Worm (Caenorhabditis elegans) whole organism, late embryonic: ENCODE measurements around the gene arrd-28.
A peak's percentile ranks its signal among the peaks of the same experiment; 100 is the strongest.

ENCODE experiments used
- C08G9.2 ChIP-seq: sonication (generic microtip); optimal IDR thresholded peaks from 2 replicates; lab custom pipeline; 2016; ENCODE audit warnings: mild to moderate bottlenecking, missing genetic modification characterization, moderate library complexity, missing compliant biosample characterization
- C38D4.7 ChIP-seq: fragments of 200-800 bp; sonication (Bioruptor generic); optimal IDR thresholded peaks from 2 replicates; lab custom pipeline; 2018; ENCODE audit warnings: mild to moderate bottlenecking, missing genetic modification characterization, moderate library complexity, missing compliant biosample characterization
- F13H6.1 ChIP-seq: sonication (generic microtip); optimal IDR thresholded peaks from 2 replicates; lab custom pipeline; 2016; ENCODE audit warnings: missing genetic modification characterization, missing compliant biosample characterization
- K02D7.2 ChIP-seq: sonication (generic microtip); optimal IDR thresholded peaks from 2 replicates; lab custom pipeline; 2017; ENCODE audit warnings: mild to moderate bottlenecking, missing genetic modification characterization, missing compliant biosample characterization
- K09A11.1 ChIP-seq: sonication (generic microtip); optimal IDR thresholded peaks from 2 replicates; lab custom pipeline; 2017; ENCODE audit warnings: antibody characterized with exemption, mild to moderate bottlenecking, missing genetic modification characterization, missing compliant biosample characterization; ENCODE audit not compliant: insufficient read depth
- ama-1 ChIP-seq: fragments of 150-350 bp; optimal IDR thresholded peaks from 2 replicates; lab custom pipeline; 2014
- ceh-18 ChIP-seq: sonication (generic microtip); optimal IDR thresholded peaks from 2 replicates; lab custom pipeline; 2016; ENCODE audit warnings: missing genetic modification characterization, missing compliant biosample characterization
- ceh-19 ChIP-seq: fragments of 200-800 bp; sonication (Bioruptor generic); optimal IDR thresholded peaks from 2 replicates; lab custom pipeline; 2018; ENCODE audit warnings: mild to moderate bottlenecking, missing genetic modification characterization, missing compliant biosample characterization
- ceh-2 ChIP-seq: sonication (generic microtip); optimal IDR thresholded peaks from 2 replicates; lab custom pipeline; 2016; ENCODE audit warnings: missing genotype, missing genetic modification characterization, missing compliant biosample characterization
- ceh-24 ChIP-seq: sonication (generic microtip); optimal IDR thresholded peaks from 2 replicates; lab custom pipeline; 2016; ENCODE audit warnings: mild to moderate bottlenecking, missing genetic modification characterization, missing compliant biosample characterization
- ceh-30 ChIP-seq: fragments of 150-350 bp; optimal IDR thresholded peaks from 2 replicates; lab custom pipeline; 2014; ENCODE audit warnings: missing biosample characterization, missing genetic modification characterization
- ceh-34 ChIP-seq: sonication (generic microtip); optimal IDR thresholded peaks from 2 replicates; lab custom pipeline; 2016; ENCODE audit warnings: mild to moderate bottlenecking, missing genetic modification characterization, missing compliant biosample characterization
- ceh-45 ChIP-seq: fragments of 200-800 bp; sonication (Bioruptor generic); IDR thresholded peaks from 2 replicates; pipeline ENCODE4 v1.3.6; 2022; ENCODE audit warnings: missing genetic modification reagents, missing genetic modification characterization, missing compliant biosample characterization
- ceh-48 ChIP-seq: sonication (generic microtip); optimal IDR thresholded peaks from 2 replicates; lab custom pipeline; 2016; ENCODE audit warnings: missing genetic modification characterization, inconsistent platforms, missing compliant biosample characterization
- ceh-9 ChIP-seq: sonication (generic microtip); optimal IDR thresholded peaks from 2 replicates; lab custom pipeline; 2016; ENCODE audit warnings: mild to moderate bottlenecking, missing genetic modification characterization, inconsistent platforms, missing compliant biosample characterization
- che-1 ChIP-seq: sonication (generic microtip); optimal IDR thresholded peaks from 2 replicates; lab custom pipeline; 2016; ENCODE audit warnings: mild to moderate bottlenecking, missing genetic modification characterization, missing compliant biosample characterization
- dmd-4 ChIP-seq: sonication (generic microtip); optimal IDR thresholded peaks from 2 replicates; lab custom pipeline; 2016; ENCODE audit warnings: borderline replicate concordance, missing genetic modification characterization, missing compliant biosample characterization
- dve-1 ChIP-seq: sonication (generic microtip); optimal IDR thresholded peaks from 2 replicates; lab custom pipeline; 2017; ENCODE audit warnings: antibody characterized with exemption, mild to moderate bottlenecking, missing genetic modification characterization, missing compliant biosample characterization
- elt-4 ChIP-seq: sonication (generic microtip); optimal IDR thresholded peaks from 2 replicates; lab custom pipeline; 2016; ENCODE audit warnings: missing genetic modification characterization, missing compliant biosample characterization
- ets-4 ChIP-seq: sonication (generic microtip); optimal IDR thresholded peaks from 2 replicates; lab custom pipeline; 2016; ENCODE audit warnings: missing genetic modification characterization, missing compliant biosample characterization
- eyg-1 ChIP-seq: sonication (generic microtip); optimal IDR thresholded peaks from 2 replicates; lab custom pipeline; 2016; ENCODE audit warnings: missing genotype, missing genetic modification characterization, missing compliant biosample characterization
- fkh-10 ChIP-seq: fragments of 150-350 bp; optimal IDR thresholded peaks from 2 replicates; lab custom pipeline; 2014; ENCODE audit warnings: missing biosample characterization, missing genetic modification reagents, missing genetic modification characterization
- fkh-6 ChIP-seq: sonication (generic microtip); optimal IDR thresholded peaks from 2 replicates; lab custom pipeline; 2016; ENCODE audit warnings: missing genetic modification characterization, missing compliant biosample characterization
- hlh-13 ChIP-seq: fragments of 200-800 bp; sonication (Bioruptor generic); optimal IDR thresholded peaks from 2 replicates; lab custom pipeline; 2018; ENCODE audit warnings: mild to moderate bottlenecking, missing genetic modification characterization, missing compliant biosample characterization
- hlh-30 ChIP-seq: sonication (generic microtip); optimal IDR thresholded peaks from 2 replicates; lab custom pipeline; 2017; ENCODE audit warnings: antibody characterized with exemption, missing genetic modification characterization, missing compliant biosample characterization; ENCODE audit not compliant: insufficient read depth
- hlh-6 ChIP-seq: sonication (generic microtip); optimal IDR thresholded peaks from 2 replicates; lab custom pipeline; 2016; ENCODE audit warnings: missing genotype, missing genetic modification characterization, missing compliant biosample characterization
- hlh-8 ChIP-seq: sonication (generic microtip); optimal IDR thresholded peaks from 2 replicates; lab custom pipeline; 2016; ENCODE audit warnings: missing genotype, missing genetic modification characterization, missing compliant biosample characterization
- lin-11 ChIP-seq: fragments of 200-800 bp; sonication (Bioruptor generic); optimal IDR thresholded peaks from 2 replicates; lab custom pipeline; 2018; ENCODE audit warnings: mild to moderate bottlenecking, missing genetic modification characterization, missing compliant biosample characterization
- mec-3 ChIP-seq: sonication (generic microtip); optimal IDR thresholded peaks from 2 replicates; lab custom pipeline; 2016; ENCODE audit warnings: borderline replicate concordance, missing genetic modification characterization, missing compliant biosample characterization
- nfya-1 ChIP-seq: sonication (generic microtip); optimal IDR thresholded peaks from 2 replicates; lab custom pipeline; 2017; ENCODE audit warnings: missing genetic modification characterization, mild to moderate bottlenecking, missing compliant biosample characterization, antibody characterized with exemption, moderate library complexity
- nhr-232 ChIP-seq: sonication (generic microtip); optimal IDR thresholded peaks from 2 replicates; lab custom pipeline; 2016; ENCODE audit warnings: missing genetic modification characterization, missing compliant biosample characterization
- npax-4 ChIP-seq: sonication (generic microtip); optimal IDR thresholded peaks from 2 replicates; lab custom pipeline; 2016; ENCODE audit warnings: missing genetic modification characterization, missing compliant biosample characterization
- odd-2 ChIP-seq: sonication (generic microtip); optimal IDR thresholded peaks from 2 replicates; lab custom pipeline; 2017; ENCODE audit warnings: antibody characterized with exemption, mild to moderate bottlenecking, missing genetic modification characterization, missing compliant biosample characterization
- pag-3 ChIP-seq: sonication (generic microtip); optimal IDR thresholded peaks from 2 replicates; lab custom pipeline; 2016; ENCODE audit warnings: missing compliant biosample characterization, missing genetic modification characterization, borderline replicate concordance
- pat-9 ChIP-seq: fragments of 200-800 bp; sonication (Bioruptor generic); optimal IDR thresholded peaks from 2 replicates; lab custom pipeline; 2018; ENCODE audit warnings: mild to moderate bottlenecking, missing genetic modification characterization, moderate library complexity, missing compliant biosample characterization
- pha-2 ChIP-seq: sonication (generic microtip); optimal IDR thresholded peaks from 2 replicates; lab custom pipeline; 2017; ENCODE audit warnings: mild to moderate bottlenecking, missing genetic modification characterization, missing compliant biosample characterization
- pha-4 ChIP-seq: fragments of 150-350 bp; optimal IDR thresholded peaks from 2 replicates; lab custom pipeline; 2018; ENCODE audit warnings: missing biosample characterization, missing genetic modification reagents, missing genetic modification characterization
- pqm-1 ChIP-seq: sonication (generic microtip); optimal IDR thresholded peaks from 2 replicates; lab custom pipeline; 2016; ENCODE audit warnings: missing genetic modification characterization, missing compliant biosample characterization
- pros-1 ChIP-seq: fragments of 150-350 bp; optimal IDR thresholded peaks from 2 replicates; lab custom pipeline; 2014; ENCODE audit warnings: missing biosample characterization, missing genetic modification reagents, missing genetic modification characterization
- rnt-1 ChIP-seq: sonication (generic microtip); optimal IDR thresholded peaks from 2 replicates; lab custom pipeline; 2016; ENCODE audit warnings: missing genetic modification characterization, missing compliant biosample characterization
- sox-2 ChIP-seq: fragments of 200-800 bp; sonication (Bioruptor generic); IDR thresholded peaks from 2 replicates; pipeline ENCODE4 v1.3.6; 2022; ENCODE audit warnings: missing genetic modification reagents, missing genetic modification characterization, missing compliant biosample characterization
- sox-4 ChIP-seq: sonication (generic microtip); optimal IDR thresholded peaks from 2 replicates; lab custom pipeline; 2017; ENCODE audit warnings: mild to moderate bottlenecking, missing genetic modification characterization, inconsistent platforms, missing compliant biosample characterization
- syd-9 ChIP-seq: sonication (generic microtip); optimal IDR thresholded peaks from 2 replicates; lab custom pipeline; 2016; ENCODE audit warnings: mild to moderate bottlenecking, missing genetic modification characterization, moderate library complexity, missing compliant biosample characterization
- tbx-7 ChIP-seq: sonication (generic microtip); optimal IDR thresholded peaks from 2 replicates; lab custom pipeline; 2016; ENCODE audit warnings: missing genotype, missing genetic modification characterization, missing compliant biosample characterization
- ttx-3 ChIP-seq: sonication (generic microtip); optimal IDR thresholded peaks from 2 replicates; lab custom pipeline; 2016; ENCODE audit warnings: missing genetic modification reagents, missing genetic modification characterization, missing compliant biosample characterization
- unc-3 ChIP-seq, 2 experiments: fragments of 200-800 bp in 1 of 2; sonication (Bioruptor generic) in 1 of 2; sonication (generic microtip) in 1 of 2; conservative IDR thresholded peaks in 1 of 2; optimal IDR thresholded peaks in 1 of 2; 2 replicates each; pipeline versions ENCODE4 v1.3.6 to Lab custom; 2016 to 2022; ENCODE audit warnings: missing compliant biosample characterization in 2 of 2, missing genetic modification characterization in 2 of 2, missing genetic modification reagents in 1 of 2
- unc-42 ChIP-seq: sonication (generic microtip); optimal IDR thresholded peaks from 2 replicates; lab custom pipeline; 2016; ENCODE audit warnings: missing genotype, missing genetic modification characterization, missing compliant biosample characterization
- unc-86 ChIP-seq: sonication (generic microtip); optimal IDR thresholded peaks from 2 replicates; lab custom pipeline; 2016; ENCODE audit warnings: missing genetic modification characterization, missing compliant biosample characterization
- ztf-16 ChIP-seq: sonication (generic microtip); optimal IDR thresholded peaks from 2 replicates; lab custom pipeline; 2017; ENCODE audit warnings: missing genetic modification characterization, missing compliant biosample characterization

Gene arrd-28

DNA sequence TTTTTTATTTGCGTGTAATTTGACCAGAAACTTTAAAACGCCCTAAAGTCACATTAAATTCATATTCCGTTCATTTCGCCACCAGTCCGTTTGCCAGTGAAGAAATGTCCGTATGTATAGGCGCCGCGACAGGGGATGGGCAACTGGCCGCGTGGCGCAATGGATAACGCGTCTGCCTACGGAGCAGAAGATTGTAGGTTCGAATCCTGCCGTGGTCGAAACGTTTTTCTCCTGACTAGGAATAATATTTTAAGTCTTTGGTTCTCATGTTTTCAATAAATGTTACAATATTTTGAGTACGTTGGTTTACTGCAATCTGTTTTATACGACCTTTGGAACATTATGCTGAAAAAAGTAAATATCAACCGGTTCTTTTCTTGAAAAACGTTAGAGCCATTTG is 38.8 kb upstream of the arrd-28 start (continued):
- TF ChIP-seq ceh-45 (GFP tag; lab: Robert Waterston, UW), result 0 out of 2 replicates have a peak, but pooled peaks have one; percentile 49
- no peak for TF ChIP-seq ceh-30 (tag; lab: Kevin White, UChicago)
- TF ChIP-seq ceh-19 (GFP tag; lab: Kevin White, UChicago), result peak; percentile 8
- peak; percentile 41 for TF ChIP-seq syd-9 (tag; lab: Kevin White, UChicago)
- 0 out of 2 replicates have a peak, but pooled peaks have one; percentile 25 for TF ChIP-seq unc-3 (GFP tag; conservative IDR thresholded peaks at IDR 0.05; lab: Robert Waterston, UW)
- TF ChIP-seq unc-3 (tag; optimal IDR thresholded peaks at IDR 0.05; lab: Kevin White, UChicago), result no peak
- no peak for TF ChIP-seq ceh-48 (tag; lab: Kevin White, UChicago)
- TF ChIP-seq mec-3, result no peak
- peak; percentile 1 for TF ChIP-seq hlh-13 (GFP tag; lab: Kevin White, UChicago)
- no peak for TF ChIP-seq elt-4 (tag; lab: Kevin White, UChicago)
- TF ChIP-seq sox-2, result no peak
- no peak for TF ChIP-seq odd-2 (tag; lab: Kevin White, UChicago)
- no peak for TF ChIP-seq K02D7.2
- TF ChIP-seq ama-1, result no peak
- no peak for TF ChIP-seq ceh-2 (tag; lab: Kevin White, UChicago)
- TF ChIP-seq hlh-8, result no peak
- peak; percentile 22 for TF ChIP-seq F13H6.1 (tag; lab: Kevin White, UChicago)
- no peak for TF ChIP-seq ceh-34 (tag; lab: Kevin White, UChicago)
- no peak for TF ChIP-seq ztf-16 (tag; lab: Kevin White, UChicago)
- TF ChIP-seq che-1 (tag; lab: Kevin White, UChicago), result peak; percentile 54
- peak; percentile 49 for TF ChIP-seq ceh-18 (tag; lab: Kevin White, UChicago)
- peak; percentile 53 for TF ChIP-seq sox-4 (tag; lab: Kevin White, UChicago)
- TF ChIP-seq pros-1 (tag; lab: Kevin White, UChicago), result no peak
- TF ChIP-seq npax-4 (tag; lab: Kevin White, UChicago), result no peak
- TF ChIP-seq pha-2, result no peak
- TF ChIP-seq ceh-24, result no peak
- no peak for TF ChIP-seq pag-3 (tag; lab: Kevin White, UChicago)
- TF ChIP-seq pqm-1 (tag; lab: Kevin White, UChicago), result peak; percentile 46
- TF ChIP-seq pat-9, result peak; percentile 53
- TF ChIP-seq fkh-6, result no peak

DNA sequence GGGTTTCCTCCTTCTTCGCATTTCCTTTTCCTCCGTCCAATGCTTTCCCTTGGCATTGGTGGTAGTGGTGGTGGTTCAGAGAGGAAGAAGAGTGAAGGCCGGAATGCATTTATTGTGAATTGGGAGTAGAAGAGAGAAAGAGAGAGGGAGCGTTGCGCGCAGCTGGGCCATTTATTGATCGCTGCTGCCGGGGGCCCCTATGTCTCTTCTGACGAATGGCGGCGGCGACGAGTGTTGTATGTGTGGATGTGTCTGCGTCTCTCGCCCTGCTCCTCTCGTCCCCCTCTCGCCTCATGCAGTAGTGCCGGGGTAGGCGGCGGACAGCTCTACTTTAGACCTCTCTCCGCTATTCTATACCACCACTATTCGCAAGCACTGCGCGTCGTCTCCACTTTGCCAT is 37.2 kb upstream of the arrd-28 start, which contains the start of gene unc-115:
Gene unc-115, plus strand, starts transcription at position 301 of the 400 bp plus-strand sequence.
- TF ChIP-seq nhr-232 (tag; lab: Kevin White, UChicago) (peak; percentile 50), ceh-9 (tag; lab: Kevin White, UChicago) (no peak), pha-4 (tag; lab: Kevin White, UChicago) (no peak), pros-1 (tag; lab: Kevin White, UChicago) (peak; percentile 97), dmd-4 (peak; percentile 12), ets-4 (peak; percentile 57), npax-4 (tag; lab: Kevin White, UChicago) (no peak), hlh-30 (tag; lab: Kevin White, UChicago) (peak; percentile 50), rnt-1 (tag; lab: Kevin White, UChicago) (peak; percentile 75), ztf-16 (tag; lab: Kevin White, UChicago) (no peak), unc-42 (peak; percentile 97), K09A11.1 (tag; lab: Kevin White, UChicago) (peak; percentile 17), F13H6.1 (tag; lab: Kevin White, UChicago) (peak; percentile 62), sox-4 (tag; lab: Kevin White, UChicago) (no peak), pat-9 (no peak), tbx-7 (tag; lab: Kevin White, UChicago) (peak; percentile 14), eyg-1 (peak; percentile 61), hlh-6 (peak; percentile 29), nfya-1 (tag; lab: Kevin White, UChicago) (peak; percentile 96), unc-3 (GFP tag; conservative IDR thresholded peaks at IDR 0.05; lab: Robert Waterston, UW) (no peak), unc-3 (tag; optimal IDR thresholded peaks at IDR 0.05; lab: Kevin White, UChicago) (peak; percentile 39), hlh-13 (GFP tag; lab: Kevin White, UChicago) (no peak), lin-11 (tag; lab: Kevin White, UChicago) (no peak), ceh-30 (tag; lab: Kevin White, UChicago) (no peak), dve-1 (no peak), ceh-34 (tag; lab: Kevin White, UChicago) (peak; percentile 88), fkh-10 (no peak), pqm-1 (tag; lab: Kevin White, UChicago) (no peak), C38D4.7 (no peak), ceh-48 (tag; lab: Kevin White, UChicago) (peak; percentile 97), hlh-8 (peak; percentile 49), C08G9.2 (tag; lab: Kevin White, UChicago) (peak; percentile 58), unc-86 (tag; lab: Kevin White, UChicago) (peak; percentile 20), ttx-3 (tag; lab: Kevin White, UChicago) (no peak)
